Worm (Caenorhabditis elegans) whole organism, late embryonic: ENCODE data around the gene rpl-42.

Source experiments
- C38D4.7 ChIP-seq: fragments of 200-800 bp; sonication (Bioruptor generic); optimal IDR thresholded peaks from 2 replicates; lab custom pipeline; 2018; ENCODE audit warnings: mild to moderate bottlenecking, missing genetic modification characterization, moderate library complexity, missing compliant biosample characterization
- ama-1 ChIP-seq: fragments of 150-350 bp; optimal IDR thresholded peaks from 2 replicates; lab custom pipeline; 2014
- ceh-18 ChIP-seq: sonication (generic microtip); optimal IDR thresholded peaks from 2 replicates; lab custom pipeline; 2016; ENCODE audit warnings: missing genetic modification characterization, missing compliant biosample characterization
- dmd-4 ChIP-seq: sonication (generic microtip); optimal IDR thresholded peaks from 2 replicates; lab custom pipeline; 2016; ENCODE audit warnings: borderline replicate concordance, missing genetic modification characterization, missing compliant biosample characterization
- pag-3 ChIP-seq: sonication (generic microtip); optimal IDR thresholded peaks from 2 replicates; lab custom pipeline; 2016; ENCODE audit warnings: missing compliant biosample characterization, missing genetic modification characterization, borderline replicate concordance
- ref-2 ChIP-seq: sonication (generic microtip); optimal IDR thresholded peaks from 2 replicates; lab custom pipeline; 2016; ENCODE audit warnings: missing genetic modification characterization, missing compliant biosample characterization
- unc-55 ChIP-seq: sonication (generic microtip); optimal IDR thresholded peaks from 2 replicates; lab custom pipeline; 2017; ENCODE audit warnings: missing biosample characterization, missing genetic modification reagents, missing genetic modification characterization

- TF ChIP-seq ref-2 (tag; lab: Kevin White, UChicago) (no peak), pag-3 (tag; lab: Kevin White, UChicago) (no peak), unc-55 (GFP tag; lab: Kevin White, UChicago) (peak; percentile 0), C38D4.7 (GFP tag; lab: Kevin White, UChicago) (no peak), ceh-18 (tag; lab: Kevin White, UChicago) (no peak), ama-1 (lab: Kevin White, UChicago) (no peak), dmd-4 (tag; lab: Kevin White, UChicago) (no peak)
Measured at ce11 chrII:11072565-11072964, 19.9 kb upstream of the rpl-42 start.
